Fruit fly (Drosophila melanogaster) whole organism, embryonic: ENCODE measurements around the gene CG14507.

ENCODE experiments used
- Bgb ChIP-seq: fragments of 200-800 bp; sonication (Bioruptor generic); IDR thresholded peaks from 2 replicates; pipeline ENCODE4 v1.3.6; 2022; ENCODE audit warnings: missing biosample characterization, missing genetic modification characterization; ENCODE audit not compliant: partially characterized antibody
- CG10565 ChIP-seq: fragments of 200-800 bp; sonication (Bioruptor generic); optimal IDR thresholded peaks from 3 replicates; lab custom pipeline; 2016; ENCODE audit warnings: missing biosample characterization, mild to moderate bottlenecking, missing genetic modification characterization
- CG11093 ChIP-seq: fragments of 200-800 bp; sonication (Bioruptor generic); IDR thresholded peaks from 3 replicates; pipeline ENCODE4 v1.3.6; 2022; ENCODE audit warnings: missing biosample characterization, missing genetic modification characterization
- CG11456 ChIP-seq: fragments of 200-800 bp; sonication (Bioruptor generic); IDR thresholded peaks from 3 replicates; pipeline ENCODE4 v1.3.6; 2022; ENCODE audit warnings: missing biosample characterization, missing genetic modification characterization
- CG12104 ChIP-seq: fragments of 200-800 bp; sonication (Bioruptor generic); optimal IDR thresholded peaks from 3 replicates; lab custom pipeline; 2016; ENCODE audit warnings: missing biosample characterization, missing genetic modification characterization
- CG14860 ChIP-seq: fragments of 200-800 bp; sonication (Bioruptor generic); IDR thresholded peaks from 3 replicates; pipeline ENCODE4 v1.3.6; 2022; ENCODE audit warnings: missing biosample characterization, missing genetic modification characterization; ENCODE audit not compliant: partially characterized antibody
- CG16863 ChIP-seq: fragments of 200-800 bp; sonication (Bioruptor generic); optimal IDR thresholded peaks from 3 replicates; lab custom pipeline; 2016; ENCODE audit warnings: missing biosample characterization, missing genetic modification characterization
- CG17359 ChIP-seq: fragments of 200-800 bp; sonication (Bioruptor generic); optimal IDR thresholded peaks from 3 replicates; lab custom pipeline; 2018; ENCODE audit warnings: missing biosample characterization, mild to moderate bottlenecking, missing genetic modification characterization, moderate library complexity
- CG2199 ChIP-seq: fragments of 200-800 bp; sonication (Bioruptor generic); IDR thresholded peaks from 3 replicates; pipeline ENCODE4 v1.3.6; 2022; ENCODE audit warnings: missing biosample characterization, missing genetic modification characterization
- CG2202 ChIP-seq: fragments of 200-800 bp; sonication (Bioruptor generic); optimal IDR thresholded peaks from 2 replicates; lab custom pipeline; 2018; ENCODE audit warnings: missing biosample characterization, mild to moderate bottlenecking, missing genetic modification characterization
- CG31441 ChIP-seq: fragments of 200-800 bp; sonication (Bioruptor generic); IDR thresholded peaks from 2 replicates; pipeline ENCODE4 v1.3.6; 2022; ENCODE audit warnings: missing biosample characterization, missing genetic modification characterization
- CG4617 ChIP-seq: fragments of 200-800 bp; sonication (Bioruptor generic); optimal IDR thresholded peaks from 3 replicates; lab custom pipeline; 2016; ENCODE audit warnings: missing biosample characterization, missing genetic modification characterization, borderline replicate concordance
- CG6272 ChIP-seq: fragments of 200-800 bp; sonication (Bioruptor generic); IDR thresholded peaks from 2 replicates; pipeline ENCODE4 v1.3.6; 2022; ENCODE audit warnings: missing biosample characterization, missing genetic modification characterization
- CG6689 ChIP-seq: fragments of 200-800 bp; sonication (Bioruptor generic); IDR thresholded peaks from 2 replicates; pipeline ENCODE4 v1.3.6; 2022; ENCODE audit warnings: missing biosample characterization, missing genetic modification characterization
- CG7372 ChIP-seq: fragments of 200-800 bp; sonication (Bioruptor generic); IDR thresholded peaks from 2 replicates; pipeline ENCODE4 v1.3.6; 2022; ENCODE audit warnings: missing biosample characterization, missing genetic modification characterization
- CG7987 ChIP-seq: fragments of 200-800 bp; sonication (Bioruptor generic); optimal IDR thresholded peaks from 2 replicates; lab custom pipeline; 2018; ENCODE audit warnings: missing biosample characterization, mild to moderate bottlenecking, missing genetic modification characterization, moderate library complexity
- CG8359 ChIP-seq: fragments of 200-800 bp; sonication (Bioruptor generic); optimal IDR thresholded peaks from 2 replicates; lab custom pipeline; 2017; ENCODE audit warnings: missing biosample characterization, mild to moderate bottlenecking, missing genetic modification characterization, borderline replicate concordance
- D19A ChIP-seq: fragments of 200-800 bp; optimal IDR thresholded peaks from 3 replicates; lab custom pipeline; 2019; ENCODE audit warnings: missing biosample characterization, mild to moderate bottlenecking, missing genetic modification characterization, moderate library complexity
- Deaf1 ChIP-seq: fragments of 200-800 bp; optimal IDR thresholded peaks from 3 replicates; lab custom pipeline; 2019; ENCODE audit warnings: missing biosample characterization, mild to moderate bottlenecking, missing genetic modification characterization, moderate library complexity
- Dref ChIP-seq: fragments of 200-800 bp; sonication (Bioruptor generic); IDR thresholded peaks from 2 replicates; pipeline ENCODE4 v1.3.6; 2022; ENCODE audit warnings: missing biosample characterization, missing genetic modification characterization
- Drgx ChIP-seq: fragments of 200-800 bp; sonication (Bioruptor generic); IDR thresholded peaks from 2 replicates; pipeline ENCODE4 v1.3.6; 2022; ENCODE audit warnings: missing biosample characterization, missing genetic modification characterization
- Ets65A ChIP-seq: fragments of 200-800 bp; sonication (Bioruptor generic); peaks from one replicate; lab custom pipeline; 2016; ENCODE audit warnings: missing biosample characterization, missing genetic modification characterization
- Hmr ChIP-seq: fragments of 200-800 bp; sonication (Bioruptor generic); optimal IDR thresholded peaks from 3 replicates; lab custom pipeline; 2017; ENCODE audit warnings: mild to moderate bottlenecking, missing biosample characterization, missing genetic modification reagents, missing genetic modification characterization
- Jarid2 ChIP-seq: fragments of 200-800 bp; sonication (Bioruptor generic); optimal IDR thresholded peaks from 3 replicates; lab custom pipeline; 2017; ENCODE audit warnings: mild to moderate bottlenecking, missing biosample characterization, missing genetic modification reagents, missing genetic modification characterization
- Med ChIP-seq: fragments of 200-800 bp; sonication (Bioruptor generic); peaks from one replicate; lab custom pipeline; 2016; ENCODE audit warnings: missing biosample characterization, missing genetic modification characterization, mild to moderate bottlenecking, inconsistent platforms, moderate library complexity
- Optix ChIP-seq: fragments of 200-800 bp; sonication (Bioruptor generic); IDR thresholded peaks from 3 replicates; pipeline ENCODE4 v1.3.6; 2022; ENCODE audit warnings: missing biosample characterization, missing genetic modification characterization
- Ptx1 ChIP-seq: fragments of 200-800 bp; sonication (Bioruptor generic); IDR thresholded peaks from 2 replicates; pipeline ENCODE4 v1.3.6; 2022; ENCODE audit warnings: missing biosample characterization, missing genetic modification characterization
- Scr ChIP-seq: fragments of 200-800 bp; sonication (Bioruptor generic); IDR thresholded peaks from 2 replicates; pipeline ENCODE4 v1.3.6; 2022; ENCODE audit warnings: missing biosample characterization, missing genetic modification characterization; ENCODE audit not compliant: partially characterized antibody
- Trl ChIP-seq, 3 experiments: fragments of >200 bp in 2 of 3; fragments of 200-800 bp in 1 of 3; sonication (Bioruptor generic) in 1 of 3; optimal IDR thresholded peaks; 2 replicates in 1 of 3; 3 replicates in 2 of 3; lab custom pipeline; 2016 to 2017; ENCODE audit warnings: missing biosample characterization in 1 of 3, missing genetic modification characterization in 1 of 3
- abd-A ChIP-seq: fragments of 200-800 bp; sonication (Bioruptor generic); optimal IDR thresholded peaks from 3 replicates; lab custom pipeline; 2019; ENCODE audit warnings: missing biosample characterization, mild to moderate bottlenecking, missing genetic modification characterization, moderate library complexity
- amos ChIP-seq: fragments of 200-800 bp; sonication (Bioruptor generic); IDR thresholded peaks from 2 replicates; pipeline ENCODE4 v1.3.6; 2022; ENCODE audit warnings: missing biosample characterization, missing genetic modification characterization; ENCODE audit not compliant: partially characterized antibody
- ara ChIP-seq: fragments of 200-800 bp; sonication (Bioruptor generic); IDR thresholded peaks from 2 replicates; pipeline ENCODE4 v1.3.6; 2022; ENCODE audit warnings: missing biosample characterization, missing genetic modification characterization
- az2 ChIP-seq: fragments of 200-800 bp; sonication (Bioruptor generic); optimal IDR thresholded peaks from 3 replicates; lab custom pipeline; 2016; ENCODE audit warnings: missing biosample characterization, missing genetic modification characterization
- bsh ChIP-seq, 2 experiments: fragments of 200-800 bp; sonication (Bioruptor generic); optimal IDR thresholded peaks; 2 replicates each; lab custom pipeline; 2017 to 2018; ENCODE audit warnings: mild to moderate bottlenecking in 2 of 2, missing biosample characterization in 2 of 2, missing genetic modification characterization in 2 of 2, moderate library complexity in 1 of 2
- cg ChIP-seq: fragments of 200-800 bp; sonication (Bioruptor generic); optimal IDR thresholded peaks from 3 replicates; lab custom pipeline; 2019; ENCODE audit warnings: missing biosample characterization, mild to moderate bottlenecking, missing genetic modification characterization, moderate library complexity
- chinmo ChIP-seq: fragments of 200-800 bp; sonication (Bioruptor generic); IDR thresholded peaks from 4 replicates; pipeline ENCODE4 v1.3.6; 2022; ENCODE audit warnings: missing biosample characterization, missing genetic modification characterization; ENCODE audit not compliant: partially characterized antibody
- chm ChIP-seq: fragments of 200-800 bp; sonication (Bioruptor generic); IDR thresholded peaks from 2 replicates; pipeline ENCODE4 v1.3.6; 2022; ENCODE audit warnings: missing biosample characterization, missing genetic modification characterization
- dimm ChIP-seq: fragments of 200-800 bp; sonication (Bioruptor generic); IDR thresholded peaks from 2 replicates; pipeline ENCODE4 v1.3.6; 2022; ENCODE audit warnings: missing biosample characterization, missing genetic modification characterization
- ewg ChIP-seq: fragments of 200-800 bp; sonication (Bioruptor generic); optimal IDR thresholded peaks from 3 replicates; lab custom pipeline; 2017; ENCODE audit warnings: mild to moderate bottlenecking, missing biosample characterization, missing genetic modification reagents, missing genetic modification characterization
- lab ChIP-seq: fragments of 200-800 bp; sonication (Bioruptor generic); optimal IDR thresholded peaks from 3 replicates; lab custom pipeline; 2017; ENCODE audit warnings: missing biosample characterization, missing genetic modification characterization, mild to moderate bottlenecking, moderate library complexity, missing genetic modification reagents
- mld ChIP-seq: fragments of 200-800 bp; sonication (Bioruptor generic); IDR thresholded peaks from 3 replicates; pipeline ENCODE4 v1.3.6; 2022; ENCODE audit warnings: missing biosample characterization, missing genetic modification characterization; ENCODE audit not compliant: partially characterized antibody
- nau ChIP-seq: fragments of 200-800 bp; sonication (Bioruptor generic); optimal IDR thresholded peaks from 3 replicates; lab custom pipeline; 2017; ENCODE audit warnings: missing biosample characterization, mild to moderate bottlenecking, missing genetic modification characterization, missing genetic modification reagents
- phol ChIP-seq: fragments of 200-800 bp; sonication (Bioruptor generic); optimal IDR thresholded peaks from 3 replicates; lab custom pipeline; 2018; ENCODE audit warnings: missing biosample characterization, mild to moderate bottlenecking, missing genetic modification characterization, moderate library complexity
- pum ChIP-seq: fragments of 200-800 bp; sonication (Bioruptor generic); optimal IDR thresholded peaks from 2 replicates; lab custom pipeline; 2016; ENCODE audit warnings: missing biosample characterization, missing genetic modification characterization
- ranshi ChIP-seq: fragments of 200-800 bp; sonication (Bioruptor generic); IDR thresholded peaks from 2 replicates; pipeline ENCODE4 v1.3.6; 2022; ENCODE audit warnings: missing biosample characterization, missing genetic modification characterization
- sr ChIP-seq: fragments of 200-800 bp; sonication (Bioruptor generic); IDR thresholded peaks from 3 replicates; pipeline ENCODE4 v1.3.6; 2022; ENCODE audit warnings: missing biosample characterization, missing genetic modification characterization
- vfl ChIP-seq: fragments of 200-800 bp; sonication (Bioruptor generic); optimal IDR thresholded peaks from 2 replicates; lab custom pipeline; 2016; ENCODE audit warnings: missing biosample characterization, missing genetic modification characterization

Gene CG14507

DNA sequence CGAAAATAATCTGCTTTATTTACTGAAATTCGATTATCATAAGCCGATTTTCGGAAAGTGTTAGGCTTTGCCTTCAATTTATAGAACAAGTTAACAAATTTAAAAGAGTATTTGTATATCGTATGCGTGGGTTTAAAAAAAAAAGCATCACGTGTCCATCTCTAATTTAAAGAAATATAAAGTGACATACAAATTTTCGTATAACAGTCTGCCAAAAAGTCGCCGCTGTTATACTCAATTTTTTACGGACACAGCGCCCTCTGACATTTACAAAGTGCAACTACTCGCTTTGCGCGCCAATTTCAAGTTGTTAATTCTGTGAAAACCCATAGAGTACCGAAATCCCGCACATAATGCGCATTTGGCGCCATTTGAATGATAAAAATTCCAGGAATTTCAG is 23.9 kb upstream of the CG14507 start (continued):
- TF ChIP-seq az2 (GFP tag; lab: Kevin White, UChicago) (no peak), amos (GFP tag; lab: Robert Waterston, UW) (peak; percentile 72), CG4617 (no peak), Hmr (GFP tag; lab: Kevin White, UChicago) (peak; percentile 12), sr (GFP tag; lab: Robert Waterston, UW) (0 out of 3 replicates have a peak, but pooled peaks have one; percentile 37), CG16863 (GFP tag; lab: Kevin White, UChicago) (peak; percentile 23), CG2199 (no peak)

DNA sequence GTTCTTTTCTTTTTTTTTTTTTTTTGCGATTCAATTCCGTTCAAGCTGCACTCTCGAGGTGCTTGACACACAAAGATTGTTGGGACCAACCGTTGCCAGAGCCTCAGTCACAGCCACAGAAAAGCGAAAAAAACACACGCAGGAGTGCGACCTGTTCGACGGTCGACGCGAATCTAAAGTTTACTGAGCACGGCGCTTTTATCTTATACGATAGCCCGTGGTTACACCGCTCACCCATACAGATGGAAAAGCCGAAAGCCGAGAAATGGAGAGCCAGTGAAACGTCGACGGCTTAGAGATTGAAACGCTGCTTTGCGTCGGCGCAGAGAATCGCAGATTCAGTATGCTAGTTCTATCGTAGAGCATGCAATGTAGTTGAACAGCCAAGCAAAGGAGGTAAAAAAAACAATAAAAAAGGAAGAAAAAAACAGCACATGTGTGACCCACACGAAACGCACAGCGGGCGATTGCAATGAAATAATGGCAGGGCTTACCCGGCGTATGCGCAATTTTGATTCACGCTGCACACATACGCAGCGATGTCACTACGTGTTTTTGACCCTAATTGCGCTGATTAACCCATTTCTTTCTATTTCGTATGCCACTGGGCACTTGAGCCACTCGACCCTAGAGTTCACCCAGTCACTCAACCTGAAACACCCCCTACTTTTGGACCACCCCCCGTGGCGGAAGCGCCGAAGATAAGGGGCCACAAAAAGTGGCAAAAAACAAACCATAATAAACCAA is 22.9 kb upstream of the CG14507 start, which contains the start of gene SP1029:
TSS of gene SP1029 (minus strand) at position 180 of the 747 bp plus-strand sequence.
- TF ChIP-seq bsh (GFP tag; optimal IDR thresholded peaks at IDR 0.05; lab: Kevin White, UChicago) (peak in 1 of 2 experiments; percentile 35), Med (GFP tag; lab: Kevin White, UChicago) (peak; percentile 51), nau (GFP tag; lab: Kevin White, UChicago) (no peak), CG7372 (GFP tag; lab: Robert Waterston, UW) (peak; percentile 73; the same call in 1 of the 2 replicates), Optix (GFP tag; lab: Robert Waterston, UW) (0 out of 3 replicates have a peak, but pooled peaks have one; percentile 12), Dref (GFP tag; lab: Robert Waterston, UW) (no peak), CG10565 (GFP tag; lab: Kevin White, UChicago) (no peak), Drgx (peak; percentile 36; the same call in 1 of the 2 replicates), Ets65A (GFP tag; lab: Kevin White, UChicago) (peak; percentile 39), CG8359 (no peak), cg (GFP tag; lab: Kevin White, UChicago) (peak; percentile 15), ewg (GFP tag; lab: Kevin White, UChicago) (peak; percentile 24), Deaf1 (peak; percentile 76), CG7987 (GFP tag; lab: Kevin White, UChicago) (no peak), Ptx1 (GFP tag; lab: Robert Waterston, UW) (no peak), Jarid2 (GFP tag; lab: Kevin White, UChicago) (peak; percentile 36), Trl (optimal IDR thresholded peaks at IDR 0.05; lab: Kevin White, UChicago) (peak in 1 of 2 experiments; percentile 12), Trl (GFP tag; optimal IDR thresholded peaks at IDR 0.05; lab: Kevin White, UChicago) (no peak), mld (GFP tag; lab: Robert Waterston, UW) (0 out of 3 replicates have a peak, but pooled peaks have one; percentile 20), CG2202 (tag; lab: Kevin White, UChicago) (no peak), chm (GFP tag; lab: Robert Waterston, UW) (no peak), chinmo (GFP tag; lab: Robert Waterston, UW) (0 out of 4 replicates have a peak, but pooled peaks have one; percentile 60), Scr (peak; percentile 21; the same call in 1 of the 2 replicates)
- TF ChIP-seq, all 482 proteins: peak for 14

DNA sequence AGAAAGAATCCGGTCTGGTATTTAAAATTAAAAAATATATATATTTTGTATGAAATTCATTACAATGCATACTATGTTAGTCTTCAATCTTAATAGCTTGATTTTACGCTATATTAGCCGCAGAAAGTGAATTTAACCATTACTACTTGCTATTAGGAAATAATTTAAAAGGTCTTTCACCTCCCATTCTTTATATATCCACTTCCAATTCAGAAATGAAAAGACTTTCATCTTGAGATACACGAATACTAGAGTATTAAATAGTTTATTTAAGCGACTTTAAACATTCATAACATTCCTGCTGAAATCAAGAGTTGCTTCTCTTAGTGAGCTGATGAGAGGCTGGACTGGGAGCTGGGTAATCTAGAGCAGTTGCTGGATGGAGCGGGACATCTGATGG is 17.2 kb upstream of the CG14507 start, which contains the start of gene CG31445:
TSS of gene CG31445 (minus strand) at position 101 of the 400 bp plus-strand sequence.
- TF ChIP-seq Bgb (GFP tag; lab: Robert Waterston, UW) (no peak), vfl (GFP tag; lab: Kevin White, UChicago) (no peak), CG12104 (GFP tag; lab: Kevin White, UChicago) (no peak), CG6272 (GFP tag; lab: Robert Waterston, UW) (no peak), lab (GFP tag; lab: Kevin White, UChicago) (no peak), ranshi (GFP tag; lab: Robert Waterston, UW) (no peak), D19A (tag; lab: Kevin White, UChicago) (no peak), pum (GFP tag; lab: Kevin White, UChicago) (no peak), CG17359 (tag; lab: Kevin White, UChicago) (no peak), CG11456 (GFP tag; lab: Robert Waterston, UW) (no peak), CG14860 (GFP tag; lab: Robert Waterston, UW) (no peak), CG6689 (no peak), ara (no peak), phol (tag; lab: Kevin White, UChicago) (no peak), CG31441 (no peak), dimm (GFP tag; lab: Robert Waterston, UW) (no peak), CG11093 (no peak), abd-A (tag; lab: Kevin White, UChicago) (no peak)
